Fruit fly (Drosophila melanogaster): ENCODE data around the gene CG5068.

Gene CG5068

DNA sequence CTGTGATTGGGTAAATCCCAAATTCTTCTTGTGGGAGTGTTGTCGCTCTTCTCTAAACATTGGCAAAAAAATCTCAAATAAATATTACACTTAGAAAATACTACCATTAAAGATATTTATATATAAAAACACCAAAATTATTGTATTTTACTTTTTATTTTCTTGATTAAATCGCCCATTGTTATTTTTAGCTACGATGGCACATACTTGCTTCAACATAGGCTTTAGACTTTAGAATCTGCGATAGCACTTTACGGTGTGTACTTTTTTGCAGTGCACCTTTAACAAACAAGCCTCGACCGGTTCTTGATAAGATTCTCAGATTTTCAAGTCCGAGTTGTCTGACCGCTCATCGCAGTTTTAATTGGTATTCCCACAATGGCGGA lies 31.9 kb upstream of the CG5068 start, which contains the start of gene GNBP3 (continued):
- peak; percentile 93 for TF ChIP-seq cyc (GFP tag; optimal IDR thresholded peaks at IDR 0.05)
- TF ChIP-seq esn (GFP tag; optimal IDR thresholded peaks at IDR 0.05): peak; percentile 97
- peak; percentile 95 for TF ChIP-seq CG3919 (GFP tag; optimal IDR thresholded peaks at IDR 0.05)
- peak; percentile 91 for TF ChIP-seq acj6 (GFP tag; optimal IDR thresholded peaks at IDR 0.05)
- peak; percentile 88 for TF ChIP-seq CG9139 (GFP tag; optimal IDR thresholded peaks at IDR 0.05)
- peak; percentile 89 for TF ChIP-seq CG8632 (GFP tag; optimal IDR thresholded peaks at IDR 0.05)
- TF ChIP-seq Gug (GFP tag; IDR thresholded peaks at IDR 0.05): peak; percentile 77
- no peak for TF ChIP-seq Met (GFP tag; optimal IDR thresholded peaks at IDR 0.05)
- TF ChIP-seq Hr4 (GFP tag; optimal IDR thresholded peaks at IDR 0.05): peak; percentile 78
- TF ChIP-seq Eip78C (GFP tag): peak; percentile 98
- TF ChIP-seq dsx (GFP tag; optimal IDR thresholded peaks at IDR 0.05; ENCODE audit: poor library complexity, severe bottlenecking): peak; percentile 94
- TF ChIP-seq Ets21C (GFP tag; optimal IDR thresholded peaks at IDR 0.05): peak; percentile 84
- TF ChIP-seq eg (GFP tag; IDR thresholded peaks at IDR 0.05): peak; percentile 83
- peak; percentile 81 for TF ChIP-seq CG11902 (GFP tag; optimal IDR thresholded peaks at IDR 0.05)
- peak; percentile 97 for TF ChIP-seq Eip93F (GFP tag; optimal IDR thresholded peaks at IDR 0.05)
- peak; percentile 79 for TF ChIP-seq Sox15 (GFP tag; optimal IDR thresholded peaks at IDR 0.05)
- TF ChIP-seq lz (GFP tag; optimal IDR thresholded peaks at IDR 0.05): peak; percentile 95
- TF ChIP-seq ss (GFP tag; optimal IDR thresholded peaks at IDR 0.05): peak; percentile 89 to 92
- TF ChIP-seq fd59A (GFP tag; optimal IDR thresholded peaks at IDR 0.05): peak; percentile 78
- TF ChIP-seq CG4318 (GFP tag; optimal IDR thresholded peaks at IDR 0.05): no peak
- TF ChIP-seq CG6854 (GFP tag; optimal IDR thresholded peaks at IDR 0.05): peak; percentile 95
- peak; percentile 81 for TF ChIP-seq fd85E (GFP tag; optimal IDR thresholded peaks at IDR 0.05)

DNA sequence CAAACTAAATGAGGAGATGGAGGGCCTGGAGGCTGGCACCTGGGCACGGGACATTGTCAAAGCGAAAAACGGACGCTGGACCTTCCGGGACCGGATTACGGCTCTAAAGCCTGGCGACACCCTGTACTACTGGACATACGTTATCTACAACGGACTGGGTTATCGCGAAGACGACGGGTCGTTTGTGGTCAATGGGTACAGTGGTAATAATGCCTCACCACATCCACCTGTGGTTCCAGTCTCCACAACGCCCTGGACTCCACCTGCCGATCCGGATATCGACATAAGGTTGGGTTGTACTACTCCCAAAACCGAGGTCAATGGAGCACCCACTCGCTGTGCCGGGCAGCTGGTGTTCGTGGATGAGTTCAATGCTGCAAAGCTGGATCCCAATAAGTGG lies 31.3 kb upstream of the CG5068 start:
- TF ChIP-seq svp (GFP tag) (peak; percentile 92), topi (GFP tag; optimal IDR thresholded peaks at IDR 0.05) (no peak)

- TF ChIP-seq fkh (GFP tag; optimal IDR thresholded peaks at IDR 0.05): peak; percentile 61
- no peak for TF ChIP-seq CG31627 (GFP tag; optimal IDR thresholded peaks at IDR 0.05)
These were observed 29.8 kb upstream of the CG5068 start, which contains the start of gene mRpL12 for dm6 chr3L:8956669-8957068. Gene mRpL12 (plus strand): TSS chr3L:8956791.

DNA sequence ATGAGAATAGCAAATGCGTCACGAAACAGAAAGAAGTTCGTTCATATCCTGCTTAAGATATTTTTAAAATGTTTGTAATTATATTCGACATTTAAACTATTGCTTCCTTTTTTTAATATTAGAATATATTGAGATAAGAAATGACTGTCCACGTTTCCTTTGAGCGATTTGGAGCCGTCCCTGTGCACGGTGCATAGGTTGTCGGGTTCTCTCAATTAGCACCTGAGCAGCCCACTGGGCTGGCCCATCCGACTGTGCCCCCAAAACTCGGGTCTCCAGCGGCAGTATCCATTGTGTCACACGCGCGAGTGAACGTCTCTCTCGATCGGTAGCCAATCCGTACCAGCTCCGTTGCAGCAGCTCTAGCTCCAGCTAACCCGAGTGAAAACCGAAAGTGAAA lies 28.0 kb upstream of the CG5068 start, which contains the start of gene CG13313:
Gene CG13313 (plus strand): TSS at position 301 of the 400 bp plus-strand sequence.
- no peak for TF ChIP-seq Eip93F (GFP tag; optimal IDR thresholded peaks at IDR 0.05)
- no peak for TF ChIP-seq Ets96B (tag; optimal IDR thresholded peaks at IDR 0.05)
- no peak for TF ChIP-seq dac (GFP tag; optimal IDR thresholded peaks at IDR 0.05)
- no peak for TF ChIP-seq Hr4 (GFP tag; optimal IDR thresholded peaks at IDR 0.05)
- TF ChIP-seq Eip75B (GFP tag; optimal IDR thresholded peaks at IDR 0.05): no peak
- no peak for TF ChIP-seq Blimp-1 (GFP tag; optimal IDR thresholded peaks at IDR 0.05)
- no peak for TF ChIP-seq CG34406 (GFP tag; optimal IDR thresholded peaks at IDR 0.05)

DNA sequence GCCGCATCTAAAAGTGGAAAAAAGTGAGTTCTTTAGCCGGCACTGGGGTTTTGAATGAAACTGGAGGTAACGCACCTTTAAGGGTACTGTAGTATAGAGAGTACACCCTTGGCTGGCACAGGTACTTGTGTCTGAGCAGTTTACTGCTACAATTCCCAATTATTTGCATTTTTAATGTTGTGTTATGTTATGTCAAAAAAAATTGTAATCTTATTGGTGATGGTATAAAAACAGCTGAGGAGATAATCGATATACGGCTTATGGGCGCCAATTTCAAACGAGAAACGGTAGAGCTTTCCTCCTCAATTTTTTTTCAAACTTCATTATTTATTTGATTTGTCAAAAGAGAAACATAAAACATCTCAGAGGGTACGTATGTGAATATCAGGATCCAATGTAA lies 22.1 kb upstream of the CG5068 start, which contains the start of gene ValRS-m:
Gene ValRS-m (minus strand): TSS at position 312 of the 400 bp plus-strand sequence.
- TF ChIP-seq Hr39 (GFP tag; optimal IDR thresholded peaks at IDR 0.05) (no peak), fd85E (GFP tag; optimal IDR thresholded peaks at IDR 0.05) (no peak), Sox102F (GFP tag; optimal IDR thresholded peaks at IDR 0.05) (no peak), pdm3 (GFP tag; optimal IDR thresholded peaks at IDR 0.05) (no peak), CG8119 (GFP tag; IDR thresholded peaks at IDR 0.05) (no peak), Sox15 (GFP tag; optimal IDR thresholded peaks at IDR 0.05) (no peak), Eip93F (GFP tag; optimal IDR thresholded peaks at IDR 0.05) (no peak), CG6808 (GFP tag; optimal IDR thresholded peaks at IDR 0.05) (no peak), CG6163 (GFP tag; IDR thresholded peaks at IDR 0.05) (no peak), topi (GFP tag; optimal IDR thresholded peaks at IDR 0.05) (no peak), CG34406 (GFP tag; optimal IDR thresholded peaks at IDR 0.05) (no peak), Hr38 (GFP tag; optimal IDR thresholded peaks at IDR 0.05) (no peak), CG7368 (GFP tag; optimal IDR thresholded peaks at IDR 0.05) (no peak), eg (GFP tag; IDR thresholded peaks at IDR 0.05) (no peak), Lpt (GFP tag; optimal IDR thresholded peaks at IDR 0.05) (no peak)

All from whole organism, prepupa.